Worm (Caenorhabditis elegans) whole organism, young adult: ENCODE measurements around the gene W05E10.2.

ENCODE experiments used
- B0019.2 ChIP-seq: fragments of 200-800 bp; sonication (Bioruptor generic); conservative IDR thresholded peaks from 2 replicates; pipeline ENCODE4 v1.3.6; 2022; ENCODE audit warnings: missing genetic modification reagents, missing genetic modification characterization, missing compliant biosample characterization
- B0035.1 ChIP-seq: sonication (generic microtip); optimal IDR thresholded peaks from 2 replicates; lab custom pipeline; 2016; ENCODE audit warnings: missing genetic modification characterization, mild to moderate bottlenecking, missing compliant biosample characterization, missing genotype, missing genetic modification reagents
- D2030.7 ChIP-seq: fragments of 200-800 bp; sonication (Bioruptor generic); IDR thresholded peaks from 2 replicates; pipeline ENCODE4 v1.3.6; 2022; ENCODE audit warnings: missing genetic modification reagents, missing genetic modification characterization, missing compliant biosample characterization
- F33H1.4 ChIP-seq: fragments of 200-800 bp; sonication (Bioruptor generic); IDR thresholded peaks from 2 replicates; pipeline ENCODE4 v1.3.6; 2022; ENCODE audit warnings: missing genetic modification reagents, missing genetic modification characterization, missing compliant biosample characterization
- F39B2.1 ChIP-seq: fragments of 200-800 bp; sonication (Bioruptor generic); IDR thresholded peaks from 2 replicates; pipeline ENCODE4 v1.3.6; 2022; ENCODE audit warnings: missing genetic modification reagents, missing genetic modification characterization, missing compliant biosample characterization
- K11D2.4 ChIP-seq: fragments of 200-800 bp; sonication (Bioruptor generic); IDR thresholded peaks from 2 replicates; pipeline ENCODE4 v1.3.6; 2022; ENCODE audit warnings: missing genetic modification reagents, missing genetic modification characterization, missing compliant biosample characterization
- K12H6.12 ChIP-seq: fragments of 200-800 bp; sonication (Bioruptor generic); optimal IDR thresholded peaks from 2 replicates; lab custom pipeline; 2018; ENCODE audit warnings: mild to moderate bottlenecking, missing genetic modification characterization, missing compliant biosample characterization
- T26A5.8 ChIP-seq: sonication (generic microtip); optimal IDR thresholded peaks from 2 replicates; lab custom pipeline; 2016; ENCODE audit warnings: missing genetic modification characterization, missing compliant biosample characterization
- Y53F4B.3 ChIP-seq: fragments of 200-800 bp; sonication (Bioruptor generic); IDR thresholded peaks from 2 replicates; pipeline ENCODE4 v1.3.6; 2022; ENCODE audit warnings: missing genetic modification reagents, missing genetic modification characterization, missing compliant biosample characterization
- Y67H2A.10 ChIP-seq: fragments of 200-800 bp; sonication (Bioruptor generic); conservative IDR thresholded peaks from 2 replicates; pipeline ENCODE4 v1.3.6; 2022; ENCODE audit warnings: missing genetic modification reagents, missing genetic modification characterization, missing compliant biosample characterization
- Y79H2A.3 ChIP-seq: fragments of 200-800 bp; sonication (Bioruptor generic); conservative IDR thresholded peaks from 2 replicates; pipeline ENCODE4 v1.3.6; 2022; ENCODE audit warnings: missing genetic modification reagents, missing genetic modification characterization, missing compliant biosample characterization
- ZK185.1 ChIP-seq: sonication (generic microtip); optimal IDR thresholded peaks from 2 replicates; lab custom pipeline; 2016; ENCODE audit warnings: mild to moderate bottlenecking, missing genetic modification characterization, missing compliant biosample characterization; ENCODE audit not compliant: poor library complexity, severe bottlenecking
- akir-1 ChIP-seq: fragments of 200-800 bp; sonication (Bioruptor generic); optimal IDR thresholded peaks from 2 replicates; lab custom pipeline; 2018; ENCODE audit warnings: mild to moderate bottlenecking, missing genetic modification characterization, moderate library complexity, missing compliant biosample characterization
- aptf-2 ChIP-seq: fragments of 200-800 bp; sonication (Bioruptor generic); conservative IDR thresholded peaks from 2 replicates; pipeline ENCODE4 v1.3.6; 2022; ENCODE audit warnings: missing genetic modification reagents, missing genetic modification characterization, missing compliant biosample characterization
- ceh-91 ChIP-seq: fragments of 200-800 bp; sonication (Bioruptor generic); IDR thresholded peaks from 2 replicates; pipeline ENCODE4 v1.3.6; 2022; ENCODE audit warnings: missing genetic modification reagents, missing genetic modification characterization, missing compliant biosample characterization
- die-1 ChIP-seq: sonication (generic microtip); optimal IDR thresholded peaks from 2 replicates; lab custom pipeline; 2016; ENCODE audit warnings: missing genotype, mild to moderate bottlenecking, missing genetic modification characterization, missing compliant biosample characterization
- dox-1 ChIP-seq: fragments of 200-800 bp; sonication (Bioruptor generic); IDR thresholded peaks from 2 replicates; pipeline ENCODE4 v1.3.6; 2022; ENCODE audit warnings: missing genetic modification reagents, missing genetic modification characterization, missing compliant biosample characterization
- dpl-1 ChIP-seq: fragments of 150-350 bp; optimal IDR thresholded peaks from 2 replicates; lab custom pipeline; 2014; ENCODE audit warnings: missing biosample characterization, missing genetic modification reagents, missing genetic modification characterization
- egl-44 ChIP-seq: fragments of 200-800 bp; sonication (Bioruptor generic); IDR thresholded peaks from 2 replicates; pipeline ENCODE4 v1.3.6; 2022; ENCODE audit warnings: missing genetic modification reagents, missing genetic modification characterization, missing compliant biosample characterization
- egrh-3 ChIP-seq: fragments of 200-800 bp; sonication (Bioruptor generic); IDR thresholded peaks from 2 replicates; pipeline ENCODE4 v1.3.6; 2022; ENCODE audit warnings: missing genetic modification reagents, missing genetic modification characterization, missing compliant biosample characterization
- gei-17 ChIP-seq: fragments of 200-800 bp; sonication (Bioruptor generic); optimal IDR thresholded peaks from 2 replicates; lab custom pipeline; 2018; ENCODE audit warnings: mild to moderate bottlenecking, missing genetic modification characterization, missing compliant biosample characterization
- hlh-26 ChIP-seq: fragments of 200-800 bp; sonication (Bioruptor generic); conservative IDR thresholded peaks from 2 replicates; pipeline ENCODE4 v1.3.6; 2022; ENCODE audit warnings: missing genetic modification reagents, missing genetic modification characterization, missing compliant biosample characterization
- hrde-1 ChIP-seq: sonication (generic microtip); optimal IDR thresholded peaks from 2 replicates; lab custom pipeline; 2016; ENCODE audit warnings: missing genetic modification characterization, mild to moderate bottlenecking, missing compliant biosample characterization, moderate library complexity, missing genotype, missing genetic modification reagents, borderline replicate concordance
- lag-1 ChIP-seq: fragments of 200-800 bp; sonication (Bioruptor generic); IDR thresholded peaks from 2 replicates; pipeline ENCODE4 v1.3.6; 2022; ENCODE audit warnings: missing genetic modification reagents, missing genetic modification characterization, missing compliant biosample characterization
- lin-26 ChIP-seq: fragments of 200-800 bp; sonication (Bioruptor generic); IDR thresholded peaks from 2 replicates; pipeline ENCODE4 v1.3.6; 2022; ENCODE audit warnings: missing genetic modification reagents, missing genetic modification characterization, missing compliant biosample characterization
- lin-40 ChIP-seq: sonication (generic microtip); optimal IDR thresholded peaks from 2 replicates; lab custom pipeline; 2016; ENCODE audit warnings: missing genetic modification characterization, mild to moderate bottlenecking, missing compliant biosample characterization, missing genotype, missing genetic modification reagents
- lir-1 ChIP-seq: fragments of 200-800 bp; sonication (Bioruptor generic); conservative IDR thresholded peaks from 2 replicates; pipeline ENCODE4 v1.3.6; 2022; ENCODE audit warnings: missing genetic modification reagents, missing genetic modification characterization, missing compliant biosample characterization
- lsl-1 ChIP-seq: fragments of 200-800 bp; sonication (Bioruptor generic); optimal IDR thresholded peaks from 2 replicates; lab custom pipeline; 2018; ENCODE audit warnings: mild to moderate bottlenecking, missing genetic modification characterization, moderate library complexity, missing compliant biosample characterization
- lsy-27 ChIP-seq: sonication (generic microtip); optimal IDR thresholded peaks from 2 replicates; lab custom pipeline; 2017; ENCODE audit warnings: missing genetic modification characterization, mild to moderate bottlenecking, missing compliant biosample characterization, antibody characterized with exemption, missing genotype, borderline replicate concordance; ENCODE audit not compliant: insufficient read depth
- madf-3 ChIP-seq: fragments of 200-800 bp; sonication (Bioruptor generic); IDR thresholded peaks from 2 replicates; pipeline ENCODE4 v1.3.6; 2022; ENCODE audit warnings: missing genetic modification reagents, missing genetic modification characterization, missing compliant biosample characterization
- madf-6 ChIP-seq: fragments of 200-800 bp; sonication (Bioruptor generic); IDR thresholded peaks from 2 replicates; pipeline ENCODE4 v1.3.6; 2022; ENCODE audit warnings: missing genetic modification reagents, missing genetic modification characterization, missing compliant biosample characterization
- madf-8 ChIP-seq: fragments of 200-800 bp; sonication (Bioruptor generic); conservative IDR thresholded peaks from 2 replicates; pipeline ENCODE4 v1.3.6; 2022; ENCODE audit warnings: missing genetic modification reagents, missing genetic modification characterization, missing compliant biosample characterization
- mel-28 ChIP-seq: sonication (generic microtip); optimal IDR thresholded peaks from 2 replicates; lab custom pipeline; 2016; ENCODE audit warnings: borderline replicate concordance, mild to moderate bottlenecking, missing genetic modification characterization, missing compliant biosample characterization
- nfyb-1 ChIP-seq: fragments of 200-800 bp; sonication (Bioruptor generic); IDR thresholded peaks from 2 replicates; pipeline ENCODE4 v1.3.6; 2022; ENCODE audit warnings: missing genetic modification reagents, missing genetic modification characterization, missing compliant biosample characterization
- nhr-80 ChIP-seq: sonication (generic microtip); optimal IDR thresholded peaks from 2 replicates; lab custom pipeline; 2016; ENCODE audit warnings: missing genetic modification characterization, missing compliant biosample characterization
- pha-4 ChIP-seq: fragments of 150-350 bp; sonication (generic microtip); optimal IDR thresholded peaks from 2 replicates; lab custom pipeline; 2014; ENCODE audit warnings: missing biosample characterization, missing genetic modification reagents, missing genetic modification characterization
- rcor-1 ChIP-seq: fragments of 200-800 bp; sonication (Bioruptor generic); IDR thresholded peaks from 2 replicates; pipeline ENCODE4 v1.3.6; 2022; ENCODE audit warnings: missing genetic modification reagents, missing genetic modification characterization, missing compliant biosample characterization
- snpc-1.1 ChIP-seq: sonication (generic microtip); optimal IDR thresholded peaks from 2 replicates; lab custom pipeline; 2017; ENCODE audit warnings: missing genetic modification characterization, mild to moderate bottlenecking, missing compliant biosample characterization, antibody characterized with exemption, moderate library complexity, missing genotype, missing genetic modification reagents; ENCODE audit not compliant: insufficient read depth
- snpc-1.3 ChIP-seq: sonication (generic microtip); optimal IDR thresholded peaks from 2 replicates; lab custom pipeline; 2017; ENCODE audit warnings: missing genetic modification characterization, mild to moderate bottlenecking, missing compliant biosample characterization, antibody characterized with exemption, moderate library complexity, missing genotype, missing genetic modification reagents; ENCODE audit not compliant: insufficient read depth
- snpc-4 ChIP-seq, 5 experiments: fragments of 150-350 bp in 1 of 5; sonication (generic microtip) in 4 of 5; optimal IDR thresholded peaks; 2 replicates each; lab custom pipeline; 2014 to 2018; ENCODE audit warnings: missing genetic modification characterization in 5 of 5, missing biosample characterization in 3 of 5, antibody characterized with exemption in 2 of 5, mild to moderate bottlenecking in 2 of 5, missing compliant biosample characterization in 2 of 5, missing genotype in 2 of 5, moderate library complexity in 2 of 5, missing genetic modification reagents in 1 of 5
- sptf-2 ChIP-seq: fragments of 200-800 bp; sonication (Bioruptor generic); optimal IDR thresholded peaks from 2 replicates; lab custom pipeline; 2018; ENCODE audit warnings: mild to moderate bottlenecking, missing genetic modification characterization, missing compliant biosample characterization
- tbp1 ChIP-seq: fragments of 200-800 bp; sonication (Bioruptor generic); optimal IDR thresholded peaks from 2 replicates; lab custom pipeline; 2018; ENCODE audit warnings: mild to moderate bottlenecking, missing genetic modification characterization, missing compliant biosample characterization
- zfh-2 ChIP-seq: fragments of 200-800 bp; sonication (Bioruptor generic); conservative IDR thresholded peaks from 2 replicates; pipeline ENCODE4 v1.3.6; 2022; ENCODE audit warnings: missing genetic modification reagents, missing genetic modification characterization, missing compliant biosample characterization
- zim-3 ChIP-seq: sonication (generic microtip); optimal IDR thresholded peaks from 2 replicates; lab custom pipeline; 2017; ENCODE audit warnings: mild to moderate bottlenecking, missing genetic modification characterization, moderate library complexity, missing compliant biosample characterization
- ztf-25 ChIP-seq: fragments of 200-800 bp; sonication (Bioruptor generic); IDR thresholded peaks from 2 replicates; pipeline ENCODE4 v1.3.6; 2022; ENCODE audit warnings: missing genetic modification reagents, missing genetic modification characterization, missing compliant biosample characterization
- ztf-6 ChIP-seq: fragments of 200-800 bp; sonication (Bioruptor generic); IDR thresholded peaks from 2 replicates; pipeline ENCODE4 v1.3.6; 2022; ENCODE audit warnings: missing genetic modification reagents, missing genetic modification characterization, missing compliant biosample characterization

The W05E10.2 gene

ce11 chrV:11644166-11644565 is 42.8 kb upstream of the W05E10.2 start, which contains the start of gene bir-1:
TSS of gene bir-1 (plus strand) at chrV:11644477.
- TF ChIP-seq dpl-1 (GFP tag; lab: Kevin White, UChicago) = peak; percentile 25
- TF ChIP-seq tbp1 = peak; percentile 22
- no peak for TF ChIP-seq snpc-4 (GFP tag; optimal IDR thresholded peaks at IDR 0.05; lab: Kevin White, UChicago)
- peak in 2 of 4 experiments; percentile 37 to 58 for TF ChIP-seq snpc-4 (tag; optimal IDR thresholded peaks at IDR 0.05; lab: Kevin White, UChicago)
- no peak for TF ChIP-seq F39B2.1 (GFP tag; lab: Robert Waterston, UW)
- TF ChIP-seq lag-1 = no peak
- TF ChIP-seq rcor-1 (GFP tag; lab: Robert Waterston, UW) = 0 out of 2 replicates have a peak, but pooled peaks have one; percentile 26
- no peak for TF ChIP-seq lin-40 (tag; lab: Kevin White, UChicago)
- TF ChIP-seq B0019.2 (GFP tag; lab: Robert Waterston, UW) = no peak
- peak; percentile 1 for TF ChIP-seq K12H6.12 (tag; lab: Kevin White, UChicago)
- TF ChIP-seq nfyb-1 (GFP tag; lab: Robert Waterston, UW) = no peak
- 0 out of 2 replicates have a peak, but pooled peaks have one; percentile 23 for TF ChIP-seq Y67H2A.10 (GFP tag; lab: Robert Waterston, UW)
- no peak for TF ChIP-seq T26A5.8 (tag; lab: Kevin White, UChicago)
- no peak for TF ChIP-seq ztf-6 (GFP tag; lab: Robert Waterston, UW)
- TF ChIP-seq madf-8 (GFP tag; lab: Robert Waterston, UW) = peak; percentile 15; the same call in 1 of the 2 replicates
- no peak for TF ChIP-seq pha-4 (tag; lab: Kevin White, UChicago)
- TF ChIP-seq lsy-27 (tag; lab: Kevin White, UChicago) = no peak
- TF ChIP-seq Y53F4B.3 = no peak
- TF ChIP-seq snpc-1.3 (tag; lab: Kevin White, UChicago) = no peak
- TF ChIP-seq madf-3 (GFP tag; lab: Robert Waterston, UW) = no peak
- TF ChIP-seq akir-1 (GFP tag; lab: Kevin White, UChicago) = no peak
- TF ChIP-seq F33H1.4 (GFP tag; lab: Robert Waterston, UW) = peak; percentile 30; the same call in 1 of the 2 replicates
- TF ChIP-seq egrh-3 (GFP tag; lab: Robert Waterston, UW) = no peak
- no peak for TF ChIP-seq gei-17
- no peak for TF ChIP-seq hlh-26
- TF ChIP-seq egl-44 (GFP tag; lab: Robert Waterston, UW) = no peak
- peak; percentile 51 for TF ChIP-seq ZK185.1
- no peak for TF ChIP-seq die-1 (tag; lab: Kevin White, UChicago)
- peak; percentile 50 for TF ChIP-seq nhr-80 (tag; lab: Kevin White, UChicago)
- TF ChIP-seq zim-3 = no peak
- no peak for TF ChIP-seq K11D2.4 (GFP tag; lab: Robert Waterston, UW)
- no peak for TF ChIP-seq aptf-2 (GFP tag; lab: Robert Waterston, UW)
- 0 out of 2 replicates have a peak, but pooled peaks have one; percentile 8 for TF ChIP-seq zfh-2 (GFP tag; lab: Robert Waterston, UW)
- no peak for TF ChIP-seq B0035.1
- TF ChIP-seq snpc-1.1 (tag; lab: Kevin White, UChicago) = no peak
- TF ChIP-seq D2030.7 (GFP tag; lab: Robert Waterston, UW) = peak; percentile 66
- no peak for TF ChIP-seq lir-1 (GFP tag; lab: Robert Waterston, UW)
- no peak for TF ChIP-seq ztf-25 (GFP tag; lab: Robert Waterston, UW)
- TF ChIP-seq Y79H2A.3 (GFP tag; lab: Robert Waterston, UW) = no peak
- TF ChIP-seq mel-28 = no peak
- TF ChIP-seq sptf-2 (GFP tag; lab: Kevin White, UChicago) = no peak
- no peak for TF ChIP-seq hrde-1 (tag; lab: Kevin White, UChicago)
- TF ChIP-seq lsl-1 (GFP tag; lab: Kevin White, UChicago) = peak; percentile 40
- TF ChIP-seq ceh-91 = 0 out of 2 replicates have a peak, but pooled peaks have one; percentile 35
- TF ChIP-seq dox-1 (GFP tag; lab: Robert Waterston, UW) = peak; percentile 82
- TF ChIP-seq madf-6 = peak; percentile 57; the same call in 1 of the 2 replicates
- TF ChIP-seq lin-26 = no peak
